Fruit fly (Drosophila melanogaster) whole organism, embryonic: ENCODE measurements around the gene CG32797.

ENCODE experiments used
- Ada2b ChIP-seq: fragments of 200-800 bp; sonication (Bioruptor generic); IDR thresholded peaks from 2 replicates; pipeline ENCODE4 v1.3.6; 2022; ENCODE audit warnings: missing biosample characterization, missing genetic modification characterization
- BEAF-32 ChIP-seq: fragments of 200-800 bp; sonication (Bioruptor generic); optimal IDR thresholded peaks from 3 replicates; lab custom pipeline; 2017; ENCODE audit warnings: missing biosample characterization, missing genetic modification characterization, mild to moderate bottlenecking, moderate library complexity, missing genetic modification reagents
- Bgb ChIP-seq: fragments of 200-800 bp; sonication (Bioruptor generic); IDR thresholded peaks from 2 replicates; pipeline ENCODE4 v1.3.6; 2022; ENCODE audit warnings: missing biosample characterization, missing genetic modification characterization; ENCODE audit not compliant: partially characterized antibody
- BtbVII ChIP-seq: fragments of 200-800 bp; sonication (Bioruptor generic); optimal IDR thresholded peaks from 3 replicates; lab custom pipeline; 2017; ENCODE audit warnings: missing biosample characterization, mild to moderate bottlenecking, missing genetic modification characterization
- CG10147 ChIP-seq: fragments of 200-800 bp; sonication (Bioruptor generic); optimal IDR thresholded peaks from 2 replicates; lab custom pipeline; 2019; ENCODE audit warnings: missing biosample characterization, mild to moderate bottlenecking, missing genetic modification characterization, moderate library complexity
- CG10431 ChIP-seq: fragments of 200-800 bp; sonication (Bioruptor generic); optimal IDR thresholded peaks from 3 replicates; lab custom pipeline; 2018; ENCODE audit warnings: missing biosample characterization, mild to moderate bottlenecking, missing genetic modification characterization
- CG11093 ChIP-seq: fragments of 200-800 bp; sonication (Bioruptor generic); IDR thresholded peaks from 3 replicates; pipeline ENCODE4 v1.3.6; 2022; ENCODE audit warnings: missing biosample characterization, missing genetic modification characterization
- CG12104 ChIP-seq: fragments of 200-800 bp; sonication (Bioruptor generic); optimal IDR thresholded peaks from 3 replicates; lab custom pipeline; 2016; ENCODE audit warnings: missing biosample characterization, missing genetic modification characterization
- CG12155 ChIP-seq: fragments of 200-800 bp; sonication (Bioruptor generic); optimal IDR thresholded peaks from 3 replicates; lab custom pipeline; 2016; ENCODE audit warnings: missing biosample characterization, missing genetic modification characterization
- CG12236 ChIP-seq: fragments of 200-800 bp; sonication (Bioruptor generic); optimal IDR thresholded peaks from 2 replicates; lab custom pipeline; 2016; ENCODE audit warnings: missing biosample characterization, missing genetic modification characterization
- CG13775 ChIP-seq: fragments of 200-800 bp; sonication (Bioruptor generic); optimal IDR thresholded peaks from 3 replicates; lab custom pipeline; 2017; ENCODE audit warnings: missing biosample characterization, mild to moderate bottlenecking, missing genetic modification characterization
- CG17361 ChIP-seq: fragments of 200-800 bp; sonication (Bioruptor generic); IDR thresholded peaks from 3 replicates; pipeline ENCODE4 v1.3.6; 2022; ENCODE audit warnings: missing biosample characterization, missing genetic modification characterization
- CG17802 ChIP-seq: fragments of 200-800 bp; sonication (Bioruptor generic); optimal IDR thresholded peaks from 2 replicates; lab custom pipeline; 2018; ENCODE audit warnings: missing biosample characterization, mild to moderate bottlenecking, missing genetic modification characterization, moderate library complexity
- CG18619 ChIP-seq: fragments of 200-800 bp; sonication (Bioruptor generic); optimal IDR thresholded peaks from 3 replicates; lab custom pipeline; 2017; ENCODE audit warnings: missing biosample characterization, mild to moderate bottlenecking, missing genetic modification characterization
- CG30431 ChIP-seq: fragments of 200-800 bp; sonication (Bioruptor generic); optimal IDR thresholded peaks from 2 replicates; lab custom pipeline; 2017; ENCODE audit warnings: missing biosample characterization, missing genetic modification characterization
- CG4707 ChIP-seq: fragments of 200-800 bp; sonication (Bioruptor generic); optimal IDR thresholded peaks from 2 replicates; lab custom pipeline; 2018; ENCODE audit warnings: missing biosample characterization, mild to moderate bottlenecking, missing genetic modification characterization, moderate library complexity
- CG4730 ChIP-seq: fragments of 200-800 bp; sonication (Bioruptor generic); IDR thresholded peaks from 2 replicates; pipeline ENCODE4 v1.3.6; 2022; ENCODE audit warnings: missing biosample characterization, missing genetic modification characterization
- CG6813 ChIP-seq: fragments of 200-800 bp; sonication (Bioruptor generic); optimal IDR thresholded peaks from 2 replicates; lab custom pipeline; 2017; ENCODE audit warnings: missing biosample characterization, missing genetic modification characterization, mild to moderate bottlenecking, moderate library complexity, missing genetic modification reagents
- CG7271 ChIP-seq: fragments of 200-800 bp; sonication (Bioruptor generic); optimal IDR thresholded peaks from 2 replicates; lab custom pipeline; 2018; ENCODE audit warnings: missing biosample characterization, mild to moderate bottlenecking, missing genetic modification characterization, moderate library complexity
- CG7928 ChIP-seq: fragments of 200-800 bp; sonication (Bioruptor generic); optimal IDR thresholded peaks from 2 replicates; lab custom pipeline; 2017; ENCODE audit warnings: missing biosample characterization, mild to moderate bottlenecking, missing genetic modification characterization
- CHES-1-like ChIP-seq: fragments of 200-800 bp; sonication (Bioruptor generic); optimal IDR thresholded peaks from 2 replicates; lab custom pipeline; 2016; ENCODE audit warnings: missing biosample characterization, missing genetic modification characterization
- Gsc ChIP-seq: fragments of 200-800 bp; sonication (Bioruptor generic); IDR thresholded peaks from 2 replicates; pipeline ENCODE4 v1.3.6; 2022; ENCODE audit warnings: missing biosample characterization, missing genetic modification characterization
- HLHmδ ChIP-seq: fragments of 200-800 bp; sonication (Bioruptor generic); optimal IDR thresholded peaks from 2 replicates; lab custom pipeline; 2018; ENCODE audit warnings: missing biosample characterization, mild to moderate bottlenecking, missing genetic modification characterization, moderate library complexity
- Hmr ChIP-seq: fragments of 200-800 bp; sonication (Bioruptor generic); optimal IDR thresholded peaks from 3 replicates; lab custom pipeline; 2017; ENCODE audit warnings: mild to moderate bottlenecking, missing biosample characterization, missing genetic modification reagents, missing genetic modification characterization
- Hr3 ChIP-seq: fragments of 200-800 bp; sonication (Bioruptor generic); optimal IDR thresholded peaks from 3 replicates; lab custom pipeline; 2016; ENCODE audit warnings: missing biosample characterization, missing genetic modification characterization
- Med ChIP-seq: fragments of 200-800 bp; sonication (Bioruptor generic); peaks from one replicate; lab custom pipeline; 2016; ENCODE audit warnings: missing biosample characterization, missing genetic modification characterization, mild to moderate bottlenecking, inconsistent platforms, moderate library complexity
- Stat92E ChIP-seq, 3 experiments: fragments of >200 bp in 2 of 3; fragments of 200-800 bp in 1 of 3; sonication (Bioruptor generic) in 1 of 3; optimal IDR thresholded peaks; 2 replicates each; lab custom pipeline; 2017 to 2019; ENCODE audit warnings: missing biosample characterization in 3 of 3, missing genetic modification characterization in 3 of 3, mild to moderate bottlenecking in 1 of 3, moderate library complexity in 1 of 3
- YL-1 ChIP-seq: fragments of 200-800 bp; sonication (Bioruptor generic); optimal IDR thresholded peaks from 3 replicates; lab custom pipeline; 2017; ENCODE audit warnings: missing biosample characterization, mild to moderate bottlenecking, missing genetic modification characterization
- al ChIP-seq: fragments of 200-800 bp; sonication (Bioruptor generic); IDR thresholded peaks from 2 replicates; pipeline ENCODE4 v1.3.6; 2022; ENCODE audit warnings: missing biosample characterization, missing genetic modification characterization
- bbx ChIP-seq: fragments of 200-800 bp; sonication (Bioruptor generic); IDR thresholded peaks from 2 replicates; pipeline ENCODE4 v1.3.6; 2022; ENCODE audit warnings: missing biosample characterization, missing genetic modification characterization; ENCODE audit not compliant: partially characterized antibody
- bsh ChIP-seq, 2 experiments: fragments of 200-800 bp; sonication (Bioruptor generic); optimal IDR thresholded peaks; 2 replicates each; lab custom pipeline; 2017 to 2018; ENCODE audit warnings: mild to moderate bottlenecking in 2 of 2, missing biosample characterization in 2 of 2, missing genetic modification characterization in 2 of 2, moderate library complexity in 1 of 2
- caup ChIP-seq: fragments of 200-800 bp; sonication (Bioruptor generic); optimal IDR thresholded peaks from 3 replicates; lab custom pipeline; 2017; ENCODE audit warnings: missing biosample characterization, mild to moderate bottlenecking, missing genetic modification characterization, moderate library complexity; ENCODE audit not compliant: severe bottlenecking
- da ChIP-seq: fragments of 200-800 bp; sonication (Bioruptor generic); optimal IDR thresholded peaks from 2 replicates; lab custom pipeline; 2016; ENCODE audit warnings: missing biosample characterization, missing genetic modification characterization
- ems ChIP-seq: fragments of 200-800 bp; sonication (Bioruptor generic); optimal IDR thresholded peaks from 3 replicates; lab custom pipeline; 2016; ENCODE audit warnings: missing biosample characterization, missing genetic modification characterization
- eyg ChIP-seq: fragments of 200-800 bp; sonication (Bioruptor generic); optimal IDR thresholded peaks from 3 replicates; lab custom pipeline; 2016; ENCODE audit warnings: missing biosample characterization, missing genetic modification characterization
- gem ChIP-seq: fragments of 200-800 bp; sonication (Bioruptor generic); optimal IDR thresholded peaks from 2 replicates; lab custom pipeline; 2019; ENCODE audit warnings: missing biosample characterization, mild to moderate bottlenecking, missing genetic modification characterization, moderate library complexity
- inv ChIP-seq: fragments of 200-800 bp; sonication (Bioruptor generic); IDR thresholded peaks from 2 replicates; pipeline ENCODE4 v1.3.6; 2022; ENCODE audit warnings: missing biosample characterization, missing genetic modification characterization; ENCODE audit not compliant: partially characterized antibody
- otp ChIP-seq: fragments of 200-800 bp; sonication (Bioruptor generic); IDR thresholded peaks from 3 replicates; pipeline ENCODE4, ENCODE4 v1.3.6; 2022; ENCODE audit warnings: missing biosample characterization, missing genetic modification characterization
- prd ChIP-seq, 3 experiments: fragments of >200 bp in 2 of 3; fragments of 200-800 bp in 1 of 3; sonication (Bioruptor generic) in 1 of 3; optimal IDR thresholded peaks in 2 of 3; IDR thresholded peaks in 1 of 3; 2 replicates in 2 of 3; 3 replicates in 1 of 3; pipeline versions ENCODE4 v1.3.6 to Lab custom; 2017 to 2022; ENCODE audit warnings: missing biosample characterization in 1 of 3, missing genetic modification characterization in 1 of 3
- sens ChIP-seq: fragments of 200-800 bp; sonication (Bioruptor generic); peaks from one replicate; lab custom pipeline; 2016; ENCODE audit warnings: missing biosample characterization, missing genetic modification characterization
- sob ChIP-seq: fragments of 200-800 bp; sonication (Bioruptor generic); IDR thresholded peaks from 2 replicates; pipeline ENCODE4 v1.3.6; 2022; ENCODE audit warnings: missing biosample characterization, missing genetic modification characterization
- ssp ChIP-seq: fragments of 200-800 bp; sonication (Bioruptor generic); IDR thresholded peaks from 2 replicates; pipeline ENCODE4 v1.3.6; 2022; ENCODE audit warnings: missing biosample characterization, missing genetic modification characterization
- tin ChIP-seq: fragments of 200-800 bp; sonication (Bioruptor generic); optimal IDR thresholded peaks from 3 replicates; lab custom pipeline; 2016; ENCODE audit warnings: missing biosample characterization, missing genetic modification characterization
- zfh2 ChIP-seq: fragments of 200-800 bp; sonication (Bioruptor generic); optimal IDR thresholded peaks from 2 replicates; lab custom pipeline; 2016; ENCODE audit warnings: missing biosample characterization, missing genetic modification characterization

The CG32797 gene

DNA sequence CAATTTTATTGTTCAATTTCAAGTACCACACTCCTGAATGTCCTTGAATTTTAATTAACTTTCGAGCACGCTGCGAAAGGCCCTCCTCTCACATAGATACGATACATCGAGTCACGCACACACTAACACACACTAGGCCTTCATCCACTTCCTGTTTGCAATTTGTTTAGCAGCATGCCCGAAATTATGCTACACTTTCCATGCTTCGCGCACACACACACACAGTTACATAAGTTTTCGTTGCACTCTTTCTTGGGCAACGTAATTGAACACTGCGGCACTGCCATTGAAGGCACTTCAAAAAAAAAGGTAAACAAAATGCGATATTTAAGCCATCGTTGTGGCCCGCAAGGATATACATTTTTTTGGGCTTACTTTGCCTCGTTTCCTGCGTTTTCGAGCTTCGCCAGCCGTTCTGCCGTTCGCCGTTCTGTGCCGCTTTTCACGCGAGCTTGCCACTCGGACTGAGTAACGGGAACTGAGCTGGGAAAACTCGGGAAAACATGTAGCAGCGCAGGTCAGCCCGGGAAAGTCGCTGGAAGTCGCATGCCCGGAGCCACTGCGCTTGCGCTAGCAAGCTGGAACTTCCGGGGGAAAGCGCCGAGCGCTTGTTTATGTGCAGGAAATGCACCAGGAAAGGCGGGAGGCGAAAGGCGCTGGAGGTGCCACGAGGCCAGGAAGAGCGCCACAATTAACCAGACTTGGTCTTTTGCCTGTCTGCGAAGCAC, 42.4 kb downstream of the CG32797 start (continued):
- TF ChIP-seq Ada2b (GFP tag; lab: Robert Waterston, UW) (no peak), ssp (GFP tag; lab: Robert Waterston, UW) (no peak), CG13775 (no peak), da (no peak), CG17361 (GFP tag; lab: Robert Waterston, UW) (no peak), caup (GFP tag; lab: Kevin White, UChicago) (no peak), CG12155 (no peak), BtbVII (GFP tag; lab: Kevin White, UChicago) (no peak), CG6813 (peak; percentile 30), sob (no peak), otp (GFP tag; lab: Robert Waterston, UW) (no peak), CG18619 (GFP tag; lab: Kevin White, UChicago) (no peak), al (no peak), CHES-1-like (GFP tag; lab: Kevin White, UChicago) (no peak), YL-1 (GFP tag; lab: Kevin White, UChicago) (no peak), CG10431 (no peak), CG17802 (tag; lab: Kevin White, UChicago) (no peak), CG4707 (GFP tag; lab: Kevin White, UChicago) (no peak), eyg (GFP tag; lab: Kevin White, UChicago) (no peak), Bgb (GFP tag; lab: Robert Waterston, UW) (no peak), HLHmδ (peak; percentile 71), CG30431 (no peak), Gsc (no peak), gem (tag; lab: Kevin White, UChicago) (no peak), CG10147 (GFP tag; lab: Kevin White, UChicago) (no peak), tin (no peak), prd (optimal IDR thresholded peaks at IDR 0.05; lab: Kevin White, UChicago) (no peak), prd (GFP tag; IDR thresholded peaks at IDR 0.05; lab: Robert Waterston, UW) (no peak), sens (GFP tag; lab: Kevin White, UChicago) (peak; percentile 25), Med (GFP tag; lab: Kevin White, UChicago) (peak; percentile 69), zfh2 (GFP tag; lab: Kevin White, UChicago) (no peak), CG7928 (no peak), Stat92E (GFP tag; optimal IDR thresholded peaks at IDR 0.05; lab: Kevin White, UChicago) (no peak), inv (GFP tag; lab: Robert Waterston, UW) (no peak), CG11093 (GFP tag; lab: Robert Waterston, UW) (no peak), CG12104 (GFP tag; lab: Kevin White, UChicago) (no peak), Hmr (GFP tag; lab: Kevin White, UChicago) (peak; percentile 32), CG7271 (tag; lab: Kevin White, UChicago) (no peak), bbx (GFP tag; lab: Robert Waterston, UW) (no peak), ems (no peak), bsh (GFP tag; optimal IDR thresholded peaks at IDR 0.05; lab: Kevin White, UChicago) (no peak), CG12236 (no peak), BEAF-32 (GFP tag; lab: Kevin White, UChicago) (peak; percentile 14), Hr3 (GFP tag; lab: Kevin White, UChicago) (no peak), CG4730 (GFP tag; lab: Robert Waterston, UW) (no peak)
